Fruit fly (Drosophila melanogaster) whole organism, prepupa: ENCODE results near the gene C1GalTA.

Experiments used
- CG10669 ChIP-seq: fragments of 200-800 bp; sonication (Bioruptor generic); optimal IDR thresholded peaks from 3 replicates; lab custom pipeline; 2018; ENCODE audit warnings: missing biosample characterization, mild to moderate bottlenecking, missing genetic modification characterization, moderate library complexity
- CG11294 ChIP-seq: fragments of 200-800 bp; sonication (Bioruptor generic); IDR thresholded peaks from 2 replicates; pipeline ENCODE4 v1.3.6; 2022; ENCODE audit warnings: missing biosample characterization, missing genetic modification characterization
- CG1621 ChIP-seq: fragments of 200-800 bp; sonication (Bioruptor generic); optimal IDR thresholded peaks from 3 replicates; lab custom pipeline; 2018; ENCODE audit warnings: missing biosample characterization, mild to moderate bottlenecking, missing genetic modification characterization
- CG16779 ChIP-seq: fragments of 200-800 bp; sonication (Bioruptor generic); optimal IDR thresholded peaks from 3 replicates; lab custom pipeline; 2017; ENCODE audit warnings: missing biosample characterization, mild to moderate bottlenecking, missing genetic modification characterization
- CG3032 ChIP-seq: fragments of 200-800 bp; optimal IDR thresholded peaks from 2 replicates; lab custom pipeline; 2019; ENCODE audit warnings: missing biosample characterization, mild to moderate bottlenecking, missing genetic modification characterization, moderate library complexity
- CG31627 ChIP-seq: fragments of 200-800 bp; sonication (Bioruptor generic); optimal IDR thresholded peaks from 3 replicates; lab custom pipeline; 2016; ENCODE audit warnings: missing biosample characterization, missing genetic modification characterization
- CG32006 ChIP-seq: fragments of 200-800 bp; sonication (Bioruptor generic); optimal IDR thresholded peaks from 3 replicates; lab custom pipeline; 2017; ENCODE audit warnings: missing biosample characterization, mild to moderate bottlenecking, missing genetic modification characterization
- CG34406 ChIP-seq: fragments of 200-800 bp; sonication (Bioruptor generic); optimal IDR thresholded peaks from 3 replicates; lab custom pipeline; 2016; ENCODE audit warnings: missing biosample characterization, missing genetic modification characterization
- CG4318 ChIP-seq: fragments of 200-800 bp; sonication (Bioruptor generic); optimal IDR thresholded peaks from 3 replicates; lab custom pipeline; 2017; ENCODE audit warnings: missing biosample characterization, mild to moderate bottlenecking, missing genetic modification characterization
- CG6276 ChIP-seq: fragments of 200-800 bp; sonication (Bioruptor generic); optimal IDR thresholded peaks from 2 replicates; lab custom pipeline; 2017; ENCODE audit warnings: missing biosample characterization, mild to moderate bottlenecking, missing genetic modification characterization
- CG6792 ChIP-seq: fragments of 200-800 bp; sonication (Bioruptor generic); optimal IDR thresholded peaks from 3 replicates; lab custom pipeline; 2016; ENCODE audit warnings: missing biosample characterization, missing genetic modification characterization
- CG6808 ChIP-seq: fragments of 200-800 bp; sonication (Bioruptor generic); optimal IDR thresholded peaks from 3 replicates; lab custom pipeline; 2017; ENCODE audit warnings: missing biosample characterization, missing genetic modification characterization, mild to moderate bottlenecking, moderate library complexity, missing genetic modification reagents
- CG6854 ChIP-seq: fragments of 200-800 bp; sonication (Bioruptor generic); optimal IDR thresholded peaks from 2 replicates; lab custom pipeline; 2017; ENCODE audit warnings: missing biosample characterization, mild to moderate bottlenecking, missing genetic modification characterization
- CG7368 ChIP-seq: fragments of 200-800 bp; sonication (Bioruptor generic); optimal IDR thresholded peaks from 3 replicates; lab custom pipeline; 2016; ENCODE audit warnings: missing biosample characterization, missing genetic modification characterization
- CG8119 ChIP-seq: fragments of 200-800 bp; sonication (Bioruptor generic); IDR thresholded peaks from 3 replicates; pipeline ENCODE4 v1.3.6; 2022; ENCODE audit warnings: missing biosample characterization, missing genetic modification characterization
- CG8319 ChIP-seq: fragments of 200-800 bp; sonication (Bioruptor generic); optimal IDR thresholded peaks from 3 replicates; lab custom pipeline; 2016; ENCODE audit warnings: missing biosample characterization, missing genetic modification characterization
- CG9139 ChIP-seq: fragments of 200-800 bp; sonication (Bioruptor generic); optimal IDR thresholded peaks from 3 replicates; lab custom pipeline; 2017; ENCODE audit warnings: missing biosample characterization, mild to moderate bottlenecking, missing genetic modification characterization
- Eip93F ChIP-seq: fragments of 200-800 bp; sonication (Bioruptor generic); optimal IDR thresholded peaks from 2 replicates; lab custom pipeline; 2016; ENCODE audit warnings: missing biosample characterization, mild to moderate bottlenecking, missing genetic modification characterization
- Ets21C ChIP-seq: fragments of 200-800 bp; sonication (Bioruptor generic); optimal IDR thresholded peaks from 3 replicates; lab custom pipeline; 2016; ENCODE audit warnings: missing biosample characterization, missing genetic modification characterization
- Ets96B ChIP-seq: fragments of 200-800 bp; optimal IDR thresholded peaks from 2 replicates; lab custom pipeline; 2019; ENCODE audit warnings: missing biosample characterization, mild to moderate bottlenecking, missing genetic modification characterization, moderate library complexity
- Gug ChIP-seq: fragments of 200-800 bp; sonication (Bioruptor generic); IDR thresholded peaks from 2 replicates; pipeline ENCODE4 v1.3.6; 2022; ENCODE audit warnings: missing biosample characterization, missing genetic modification characterization
- Hr38 ChIP-seq: sonication (Bioruptor generic); optimal IDR thresholded peaks from 2 replicates; lab custom pipeline; 2016; ENCODE audit warnings: missing biosample characterization, missing genetic modification characterization
- Hr39 ChIP-seq: fragments of 200-800 bp; sonication (Bioruptor generic); optimal IDR thresholded peaks from 2 replicates; lab custom pipeline; 2016; ENCODE audit warnings: missing biosample characterization, missing genetic modification characterization
- Hr4 ChIP-seq: fragments of 200-800 bp; sonication (Bioruptor generic); optimal IDR thresholded peaks from 3 replicates; lab custom pipeline; 2016; ENCODE audit warnings: missing biosample characterization, missing genetic modification characterization
- Smox ChIP-seq: fragments of 200-800 bp; sonication (Bioruptor generic); optimal IDR thresholded peaks from 3 replicates; lab custom pipeline; 2016; ENCODE audit warnings: missing biosample characterization, missing genetic modification characterization
- Sox102F ChIP-seq: fragments of 200-800 bp; sonication (Bioruptor generic); optimal IDR thresholded peaks from 2 replicates; lab custom pipeline; 2016; ENCODE audit warnings: missing biosample characterization, mild to moderate bottlenecking, missing genetic modification characterization
- Sox14 ChIP-seq: fragments of 200-800 bp; sonication (Bioruptor generic); optimal IDR thresholded peaks from 3 replicates; lab custom pipeline; 2016; ENCODE audit warnings: missing biosample characterization, missing genetic modification characterization
- Sox15 ChIP-seq: fragments of 200-800 bp; sonication (Bioruptor generic); optimal IDR thresholded peaks from 3 replicates; lab custom pipeline; 2016; ENCODE audit warnings: missing biosample characterization, missing genetic modification characterization
- acj6 ChIP-seq: fragments of 200-800 bp; sonication (Bioruptor generic); optimal IDR thresholded peaks from 3 replicates; lab custom pipeline; 2016; ENCODE audit warnings: missing biosample characterization, missing genetic modification characterization
- dac ChIP-seq: fragments of 200-800 bp; sonication (Bioruptor generic); optimal IDR thresholded peaks from 2 replicates; lab custom pipeline; 2017; ENCODE audit warnings: missing biosample characterization, mild to moderate bottlenecking, missing genetic modification characterization
- dsx ChIP-seq: fragments of 200-800 bp; optimal IDR thresholded peaks from 3 replicates; lab custom pipeline; 2019; ENCODE audit warnings: missing biosample characterization, mild to moderate bottlenecking, missing genetic modification characterization, moderate library complexity; ENCODE audit not compliant: poor library complexity, severe bottlenecking
- esn ChIP-seq: fragments of 200-800 bp; sonication (Bioruptor generic); optimal IDR thresholded peaks from 2 replicates; lab custom pipeline; 2016; ENCODE audit warnings: missing biosample characterization, mild to moderate bottlenecking, missing genetic modification characterization, moderate library complexity
- fd59A ChIP-seq: fragments of 200-800 bp; sonication (Bioruptor generic); optimal IDR thresholded peaks from 2 replicates; lab custom pipeline; 2017; ENCODE audit warnings: missing biosample characterization, mild to moderate bottlenecking, missing genetic modification characterization, missing genetic modification reagents
- fd85E ChIP-seq: fragments of 200-800 bp; sonication (Bioruptor generic); optimal IDR thresholded peaks from 3 replicates; lab custom pipeline; 2016; ENCODE audit warnings: missing biosample characterization, missing genetic modification characterization
- fkh ChIP-seq: fragments of 200-800 bp; sonication (Bioruptor generic); optimal IDR thresholded peaks from 3 replicates; lab custom pipeline; 2017; ENCODE audit warnings: missing biosample characterization, mild to moderate bottlenecking, missing genetic modification characterization, moderate library complexity
- lz ChIP-seq: fragments of 200-800 bp; sonication (Bioruptor generic); optimal IDR thresholded peaks from 3 replicates; lab custom pipeline; 2016; ENCODE audit warnings: missing biosample characterization, missing genetic modification characterization
- net ChIP-seq: fragments of 200-800 bp; sonication (Bioruptor generic); optimal IDR thresholded peaks from 3 replicates; lab custom pipeline; 2016; ENCODE audit warnings: missing biosample characterization, missing genetic modification characterization
- pdm3 ChIP-seq: fragments of 200-800 bp; sonication (Bioruptor generic); optimal IDR thresholded peaks from 3 replicates; lab custom pipeline; 2016; ENCODE audit warnings: missing biosample characterization, missing genetic modification characterization
- ss ChIP-seq, 2 experiments: fragments of 200-800 bp; sonication (Bioruptor generic); optimal IDR thresholded peaks; 2 replicates in 1 of 2; 3 replicates in 1 of 2; lab custom pipeline; 2017 to 2018; ENCODE audit warnings: mild to moderate bottlenecking in 2 of 2, missing biosample characterization in 2 of 2, missing genetic modification characterization in 2 of 2, moderate library complexity in 1 of 2

The C1GalTA gene

DNA sequence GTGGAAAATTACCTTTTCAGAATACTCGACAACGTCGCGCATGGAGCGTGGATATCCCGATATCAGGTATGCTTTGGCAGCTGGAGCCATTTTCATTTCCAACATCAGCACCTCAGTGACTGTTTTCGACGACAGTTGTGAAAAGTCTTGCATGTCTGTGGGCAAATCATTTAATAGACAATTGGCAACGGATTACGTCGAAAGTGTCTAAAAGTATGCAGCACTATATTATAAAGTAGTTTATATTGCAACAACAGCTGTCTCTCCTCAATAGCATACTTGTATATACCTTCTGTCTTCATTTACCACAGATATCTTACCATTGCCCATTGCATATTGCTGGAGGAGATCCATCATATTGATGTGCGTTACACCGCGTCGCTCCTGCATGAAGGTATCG lies 21.9 kb upstream of the C1GalTA start:
- TF ChIP-seq Sox14 (GFP tag; lab: Kevin White, UChicago) (no peak), Gug (GFP tag; lab: Robert Waterston, UW) (no peak), dsx (GFP tag; lab: Kevin White, UChicago) (no peak), CG3032 (tag; lab: Kevin White, UChicago) (no peak), CG16779 (tag; lab: Kevin White, UChicago) (no peak), Sox102F (GFP tag; lab: Kevin White, UChicago) (no peak), CG10669 (GFP tag; lab: Kevin White, UChicago) (no peak), CG11294 (GFP tag; lab: Robert Waterston, UW) (no peak), CG8119 (GFP tag; lab: Robert Waterston, UW) (no peak), CG31627 (GFP tag; lab: Kevin White, UChicago) (no peak), CG9139 (GFP tag; lab: Kevin White, UChicago) (no peak), CG8319 (GFP tag; lab: Kevin White, UChicago) (no peak), Sox15 (GFP tag; lab: Kevin White, UChicago) (no peak), Hr4 (no peak), CG6854 (no peak)
- TF ChIP-seq, all 60 proteins: peak for 0

DNA sequence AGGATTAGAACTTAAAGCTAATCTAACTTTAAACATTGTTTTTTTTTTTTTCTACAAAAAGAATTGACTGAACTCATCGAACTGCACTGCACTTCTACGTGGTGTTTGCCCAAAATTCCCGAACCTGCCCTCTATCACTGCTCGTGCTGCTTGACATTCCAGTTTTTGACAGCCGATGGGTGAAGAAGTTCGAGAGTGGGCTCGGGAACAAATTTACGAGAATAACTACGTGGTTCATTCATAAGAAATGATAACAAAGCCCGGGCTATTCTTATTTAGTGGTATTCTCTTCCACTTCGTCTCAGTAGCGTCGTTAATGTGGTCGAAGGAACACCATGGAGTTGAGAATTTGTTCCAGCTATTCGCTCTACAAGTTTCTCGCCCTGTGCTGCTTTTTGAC lies 16.2 kb upstream of the C1GalTA start, which contains the start of gene CG18088:
Gene CG18088, plus strand, starts transcription at position 301 of the 400 bp plus-strand sequence.
- no peak for TF ChIP-seq Sox14 (GFP tag; lab: Kevin White, UChicago)
- TF ChIP-seq CG10669 (GFP tag; lab: Kevin White, UChicago): no peak
- TF ChIP-seq Sox102F (GFP tag; lab: Kevin White, UChicago): no peak
- no peak for TF ChIP-seq dsx (GFP tag; lab: Kevin White, UChicago)
- TF ChIP-seq CG34406 (GFP tag; lab: Kevin White, UChicago): no peak
- TF ChIP-seq dac (GFP tag; lab: Kevin White, UChicago): no peak
- TF ChIP-seq ss (GFP tag; optimal IDR thresholded peaks at IDR 0.05; lab: Kevin White, UChicago): no peak
- no peak for TF ChIP-seq CG8119 (GFP tag; lab: Robert Waterston, UW)
- no peak for TF ChIP-seq CG4318 (GFP tag; lab: Kevin White, UChicago)

DNA sequence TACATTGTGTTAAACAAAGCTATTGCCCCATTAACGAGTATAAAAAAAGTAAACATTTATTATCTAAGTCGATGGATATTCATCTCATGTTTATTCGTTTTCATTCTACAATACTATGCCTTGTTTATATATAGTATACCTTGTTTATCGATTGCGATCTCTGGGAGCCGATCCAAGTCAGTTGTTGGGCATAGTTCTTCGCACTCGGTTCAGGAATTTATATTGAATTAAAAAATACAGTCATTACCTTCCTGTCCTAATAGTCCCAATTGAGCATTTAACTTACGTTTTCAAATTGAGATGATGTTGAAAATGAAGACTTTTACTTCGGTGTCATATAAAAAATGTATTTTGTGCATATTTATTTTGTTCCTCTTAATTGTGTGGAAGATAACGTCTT lies 13.6 kb upstream of the C1GalTA start, which contains the start of gene CG32984:
Gene CG32984, plus strand, starts transcription at position 301 of the 400 bp plus-strand sequence.
- TF ChIP-seq Ets21C (GFP tag; lab: Kevin White, UChicago) (no peak), CG31627 (GFP tag; lab: Kevin White, UChicago) (no peak), Sox102F (GFP tag; lab: Kevin White, UChicago) (no peak), CG7368 (GFP tag; lab: Kevin White, UChicago) (no peak), CG6792 (no peak), CG4318 (GFP tag; lab: Kevin White, UChicago) (no peak), CG6854 (no peak), acj6 (GFP tag; lab: Kevin White, UChicago) (no peak), Hr39 (GFP tag; lab: Kevin White, UChicago) (no peak), CG6276 (no peak), CG32006 (GFP tag; lab: Kevin White, UChicago) (no peak), Ets96B (tag; lab: Kevin White, UChicago) (no peak), Eip93F (no peak), fd85E (GFP tag; lab: Kevin White, UChicago) (no peak), CG9139 (GFP tag; lab: Kevin White, UChicago) (no peak), CG8319 (GFP tag; lab: Kevin White, UChicago) (no peak), net (GFP tag; lab: Kevin White, UChicago) (no peak), CG8119 (GFP tag; lab: Robert Waterston, UW) (no peak)

DNA sequence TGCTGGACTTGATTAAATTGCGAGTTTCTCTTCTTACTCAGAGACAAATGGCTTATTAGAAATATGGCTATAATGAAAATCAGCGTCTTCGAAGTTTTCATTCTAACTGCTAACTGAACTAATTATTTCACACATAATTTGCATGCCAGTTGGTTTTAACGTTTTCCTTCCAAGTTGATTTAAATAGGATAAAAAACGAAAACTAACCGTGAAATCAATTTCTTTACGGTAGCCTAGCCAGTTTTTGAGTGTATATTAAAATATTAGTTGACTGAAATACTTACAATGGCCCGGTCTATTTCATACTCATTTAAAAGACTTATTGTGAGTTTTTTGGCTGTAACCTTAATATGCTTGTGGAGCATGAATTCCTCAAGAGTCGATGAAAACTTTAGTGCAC lies 11.2 kb upstream of the C1GalTA start, which contains the start of the genes CG9525 and CG32985:
Gene CG9525, minus strand, starts transcription at position 101 of the 400 bp plus-strand sequence.
Gene CG32985, plus strand, starts transcription at position 280 of the 400 bp plus-strand sequence.
- TF ChIP-seq net (GFP tag; lab: Kevin White, UChicago): no peak
- no peak for TF ChIP-seq lz (GFP tag; lab: Kevin White, UChicago)
- TF ChIP-seq fkh: no peak
- no peak for TF ChIP-seq CG3032 (tag; lab: Kevin White, UChicago)
- no peak for TF ChIP-seq CG1621 (tag; lab: Kevin White, UChicago)
- TF ChIP-seq CG6854: no peak
- TF ChIP-seq CG6808 (GFP tag; lab: Kevin White, UChicago): no peak
- TF ChIP-seq ss (GFP tag; optimal IDR thresholded peaks at IDR 0.05; lab: Kevin White, UChicago): no peak
- TF ChIP-seq pdm3 (GFP tag; lab: Kevin White, UChicago): no peak
- TF ChIP-seq Hr38 (GFP tag; lab: Kevin White, UChicago): no peak
- TF ChIP-seq CG31627 (GFP tag; lab: Kevin White, UChicago): no peak
- TF ChIP-seq CG4318 (GFP tag; lab: Kevin White, UChicago): no peak
- no peak for TF ChIP-seq dsx (GFP tag; lab: Kevin White, UChicago)
- TF ChIP-seq Hr39 (GFP tag; lab: Kevin White, UChicago): no peak
- TF ChIP-seq esn (GFP tag; lab: Kevin White, UChicago): no peak
- no peak for TF ChIP-seq Smox (GFP tag; lab: Kevin White, UChicago)
- TF ChIP-seq fd59A (GFP tag; lab: Kevin White, UChicago): no peak
